Fruit fly (Drosophila melanogaster): ENCODE results near the gene Vha100-4.

The Vha100-4 gene

dm6 chr3R:18396801-18397604 is 7.4 kb upstream of the Vha100-4 start, which contains the start of gene Vti1b (continued):
- TF ChIP-seq mirr (GFP tag; optimal IDR thresholded peaks at IDR 0.05) = peak; percentile 69
- peak in 1 of 2 experiments; percentile 47 for TF ChIP-seq insv (GFP tag; optimal IDR thresholded peaks at IDR 0.05)
- TF ChIP-seq sna (GFP tag; IDR thresholded peaks at IDR 0.05; ENCODE audit: partially characterized antibody) = 0 out of 2 replicates have a peak, but pooled peaks have one; percentile 31
- peak; percentile 87 for TF ChIP-seq ssp (GFP tag; IDR thresholded peaks at IDR 0.05)
- TF ChIP-seq CG1832 (GFP tag; optimal IDR thresholded peaks at IDR 0.05) = no peak
- TF ChIP-seq emc (GFP tag; optimal IDR thresholded peaks at IDR 0.05) = peak; percentile 87
- TF ChIP-seq Mad (GFP tag; optimal IDR thresholded peaks at IDR 0.05) = peak; percentile 95
- TF ChIP-seq PHDP (tag; optimal IDR thresholded peaks at IDR 0.05) = peak; percentile 94
- peak; percentile 79 for TF ChIP-seq da (GFP tag; optimal IDR thresholded peaks at IDR 0.05)
- peak; percentile 89 for TF ChIP-seq CG10959 (GFP tag; IDR thresholded peaks at IDR 0.05)
- TF ChIP-seq CG15073 (GFP tag; optimal IDR thresholded peaks at IDR 0.05) = peak; percentile 61
- TF ChIP-seq ranshi (GFP tag; IDR thresholded peaks at IDR 0.05) = peak; percentile 92
- TF ChIP-seq CG17612 (GFP tag; IDR thresholded peaks at IDR 0.05) = peak; percentile 86
- TF ChIP-seq CG9817 (tag; optimal IDR thresholded peaks at IDR 0.05) = peak; percentile 87
- TF ChIP-seq crc (GFP tag; optimal IDR thresholded peaks at IDR 0.05) = peak; percentile 89
- TF ChIP-seq CG16779 (GFP tag; IDR thresholded peaks at IDR 0.05) = peak; percentile 77; the same call in 1 of the 2 replicates
- peak; percentile 97 for TF ChIP-seq CG2712 (tag; optimal IDR thresholded peaks at IDR 0.05)
- TF ChIP-seq gcm2 (GFP tag; optimal IDR thresholded peaks at IDR 0.05) = peak; percentile 91
- peak; percentile 93 for TF ChIP-seq crol (GFP tag; IDR thresholded peaks at IDR 0.05)
- TF ChIP-seq CG6765 (GFP tag; optimal IDR thresholded peaks at IDR 0.05) = peak; percentile 83
- peak; percentile 79 for TF ChIP-seq dati (GFP tag; IDR thresholded peaks at IDR 0.05)
- TF ChIP-seq CG11398 (GFP tag; optimal IDR thresholded peaks at IDR 0.05) = peak; percentile 86
- peak; percentile 94 for TF ChIP-seq HmgZ (tag; optimal IDR thresholded peaks at IDR 0.05)
- TF ChIP-seq Ets97D (GFP tag; optimal IDR thresholded peaks at IDR 0.05) = peak; percentile 78
- peak; percentile 87 for TF ChIP-seq Vsx1 (GFP tag; optimal IDR thresholded peaks at IDR 0.05)
- TF ChIP-seq CG7372 (GFP tag; IDR thresholded peaks at IDR 0.05) = peak; percentile 83
- TF ChIP-seq Atf6 (GFP tag; IDR thresholded peaks at IDR 0.05) = peak; percentile 88
- peak; percentile 90 for TF ChIP-seq CG6254 (GFP tag; optimal IDR thresholded peaks at IDR 0.05)
- TF ChIP-seq Gsc (GFP tag; IDR thresholded peaks at IDR 0.05) = peak; percentile 82
- TF ChIP-seq CG3163 (GFP tag; optimal IDR thresholded peaks at IDR 0.05) = peak; percentile 84
- peak; percentile 38 for TF ChIP-seq p53 (GFP tag; optimal IDR thresholded peaks at IDR 0.05)
- peak; percentile 94 for TF ChIP-seq ken (GFP tag; IDR thresholded peaks at IDR 0.05)
- TF ChIP-seq Bteb2 (GFP tag; optimal IDR thresholded peaks at IDR 0.05) = peak; percentile 90
- peak; percentile 92 for TF ChIP-seq CG5245 (GFP tag; optimal IDR thresholded peaks at IDR 0.05)
- TF ChIP-seq CG4424 (GFP tag; optimal IDR thresholded peaks at IDR 0.05) = peak; percentile 96
- TF ChIP-seq CG13123 (GFP tag; optimal IDR thresholded peaks at IDR 0.05) = peak; percentile 89
- peak; percentile 63 for TF ChIP-seq Elba2 (GFP tag; optimal IDR thresholded peaks at IDR 0.05)
- TF ChIP-seq tll (GFP tag; optimal IDR thresholded peaks at IDR 0.05) = no peak
- peak; percentile 84 for TF ChIP-seq fu2 (GFP tag; optimal IDR thresholded peaks at IDR 0.05)
- peak; percentile 90 for TF ChIP-seq Asciz (GFP tag; optimal IDR thresholded peaks at IDR 0.05)
- peak; percentile 96 for TF ChIP-seq CG2678 (tag; optimal IDR thresholded peaks at IDR 0.05)
- TF ChIP-seq CG8290 (GFP tag; optimal IDR thresholded peaks at IDR 0.05) = peak; percentile 53
- peak; percentile 45 to 81 for TF ChIP-seq CG8290 (tag; optimal IDR thresholded peaks at IDR 0.05)
- TF ChIP-seq CG7987 (GFP tag; optimal IDR thresholded peaks at IDR 0.05) = peak; percentile 88
- peak; percentile 95 for TF ChIP-seq CG9727 (GFP tag; optimal IDR thresholded peaks at IDR 0.05)
- peak; percentile 90 for TF ChIP-seq jumu (GFP tag; optimal IDR thresholded peaks at IDR 0.05)
- TF ChIP-seq B-H1 (GFP tag; IDR thresholded peaks at IDR 0.05) = peak; percentile 88
- peak; percentile 89 for TF ChIP-seq zen (tag; optimal IDR thresholded peaks at IDR 0.05)
- TF ChIP-seq ab (GFP tag; optimal IDR thresholded peaks at IDR 0.05) = peak; percentile 94
- TF ChIP-seq Fer1 (GFP tag; optimal IDR thresholded peaks at IDR 0.05) = peak; percentile 93

All from whole organism, embryonic.